Worm (Caenorhabditis elegans) whole organism, mixed stage, embryonic: ENCODE data around the gene srx-44.

Experiments used
- blmp-1 ChIP-seq: fragments of 150-350 bp; optimal IDR thresholded peaks from 2 replicates; lab custom pipeline; 2014; ENCODE audit warnings: missing biosample characterization, missing genetic modification characterization
- elt-1 ChIP-seq: sonication (generic microtip); optimal IDR thresholded peaks from 2 replicates; lab custom pipeline; 2017; ENCODE audit warnings: missing genetic modification characterization, mild to moderate bottlenecking, missing compliant biosample characterization, antibody characterized with exemption, moderate library complexity, borderline replicate concordance; ENCODE audit not compliant: insufficient read depth
- mab-5 ChIP-seq: fragments of 150-350 bp; optimal IDR thresholded peaks from 2 replicates; lab custom pipeline; 2014; ENCODE audit warnings: missing biosample characterization, missing genetic modification characterization
- nhr-237 ChIP-seq: fragments of 150-350 bp; optimal IDR thresholded peaks from 2 replicates; lab custom pipeline; 2014; ENCODE audit warnings: missing biosample characterization, missing genetic modification characterization
- nhr-28 ChIP-seq: fragments of 150-350 bp; optimal IDR thresholded peaks from 2 replicates; lab custom pipeline; 2014; ENCODE audit warnings: missing biosample characterization, missing genetic modification characterization
- pha-4 ChIP-seq: fragments of 150-350 bp; optimal IDR thresholded peaks from 2 replicates; lab custom pipeline; 2018; ENCODE audit warnings: missing biosample characterization, missing genetic modification reagents, missing genetic modification characterization
- unc-39 ChIP-seq: fragments of 150-350 bp; optimal IDR thresholded peaks from 2 replicates; lab custom pipeline; 2014; ENCODE audit warnings: missing biosample characterization, missing genetic modification characterization
- unc-62 ChIP-seq: fragments of 150-350 bp; optimal IDR thresholded peaks from 2 replicates; lab custom pipeline; 2014; ENCODE audit warnings: missing biosample characterization, missing genetic modification reagents, missing genetic modification characterization

ce11 chrV:16045837-16046236, 25.7 kb downstream of the srx-44 start, which contains the start of gene T10C6.15:
- no peak for TF ChIP-seq unc-39
- TF ChIP-seq nhr-237 (tag; lab: Kevin White, UChicago): no peak
- no peak for TF ChIP-seq mab-5 (tag; lab: Kevin White, UChicago)
- TF ChIP-seq nhr-28 (tag; lab: Kevin White, UChicago): no peak
- no peak for TF ChIP-seq pha-4 (tag; lab: Kevin White, UChicago)
- no peak for TF ChIP-seq blmp-1
- no peak for TF ChIP-seq elt-1 (tag; lab: Kevin White, UChicago)
- no peak for TF ChIP-seq unc-62 (GFP tag; lab: Kevin White, UChicago)
